Worm (Caenorhabditis elegans) whole organism, L2 larva: Measurements from ENCODE around the gene srbc-77.
A peak's percentile ranks its signal among the peaks of the same experiment; 100 is the strongest.

ENCODE experiments used
- C34F6.9 ChIP-seq: fragments of 150-350 bp; optimal IDR thresholded peaks from 2 replicates; lab custom pipeline; 2014; ENCODE audit warnings: missing biosample characterization, missing genetic modification characterization
- F13H6.1 ChIP-seq: sonication (generic microtip); optimal IDR thresholded peaks from 2 replicates; lab custom pipeline; 2016; ENCODE audit warnings: missing genetic modification characterization, missing compliant biosample characterization
- R02D3.7 ChIP-seq: fragments of 150-350 bp; optimal IDR thresholded peaks from 2 replicates; lab custom pipeline; 2014; ENCODE audit warnings: missing biosample characterization, missing genetic modification characterization
- Y55F3AM.14 ChIP-seq: fragments of 200-800 bp; sonication (Bioruptor generic); optimal IDR thresholded peaks from 2 replicates; lab custom pipeline; 2018; ENCODE audit warnings: mild to moderate bottlenecking, missing genetic modification characterization, missing compliant biosample characterization
- ZK546.5 ChIP-seq: sonication (generic microtip); optimal IDR thresholded peaks from 2 replicates; lab custom pipeline; 2017; ENCODE audit warnings: missing biosample characterization, missing genetic modification characterization
- alr-1 ChIP-seq: fragments of 150-350 bp; optimal IDR thresholded peaks from 2 replicates; lab custom pipeline; 2014; ENCODE audit warnings: missing biosample characterization, missing genetic modification characterization
- aly-2 ChIP-seq: fragments of 150-350 bp; optimal IDR thresholded peaks from 2 replicates; lab custom pipeline; 2014; ENCODE audit warnings: missing biosample characterization, missing genetic modification characterization
- blmp-1 ChIP-seq: sonication (generic microtip); optimal IDR thresholded peaks from 2 replicates; lab custom pipeline; 2017; ENCODE audit warnings: missing genetic modification characterization, mild to moderate bottlenecking, missing compliant biosample characterization, antibody characterized with exemption, moderate library complexity; ENCODE audit not compliant: insufficient read depth
- ceh-16 ChIP-seq: fragments of 150-350 bp; optimal IDR thresholded peaks from 2 replicates; lab custom pipeline; 2014; ENCODE audit warnings: missing biosample characterization, missing genetic modification characterization
- ceh-82 ChIP-seq: fragments of 150-350 bp; optimal IDR thresholded peaks from 2 replicates; lab custom pipeline; 2014; ENCODE audit warnings: missing biosample characterization, missing genetic modification characterization
- crh-2 ChIP-seq: sonication (generic microtip); optimal IDR thresholded peaks from 2 replicates; lab custom pipeline; 2017; ENCODE audit warnings: missing biosample characterization, missing genetic modification characterization
- dmd-4 ChIP-seq: sonication (generic microtip); optimal IDR thresholded peaks from 2 replicates; lab custom pipeline; 2017; ENCODE audit warnings: missing biosample characterization, missing genetic modification characterization
- egl-27 ChIP-seq: sonication (generic microtip); optimal IDR thresholded peaks from 3 replicates; lab custom pipeline; 2017; ENCODE audit warnings: missing biosample characterization, missing genetic modification reagents, missing genetic modification characterization
- elt-1 ChIP-seq: fragments of 150-350 bp; optimal IDR thresholded peaks from 2 replicates; lab custom pipeline; 2014; ENCODE audit warnings: missing biosample characterization, missing genetic modification characterization
- fos-1 ChIP-seq: fragments of 150-350 bp; optimal IDR thresholded peaks from 2 replicates; lab custom pipeline; 2014; ENCODE audit warnings: missing biosample characterization, missing genetic modification characterization
- lin-11 ChIP-seq: fragments of 150-350 bp; sonication (generic microtip); optimal IDR thresholded peaks from 2 replicates; lab custom pipeline; 2014; ENCODE audit warnings: missing biosample characterization, missing genetic modification characterization, inconsistent platforms, mixed read lengths
- lin-39 ChIP-seq: fragments of 150-350 bp; optimal IDR thresholded peaks from 2 replicates; lab custom pipeline; 2014; ENCODE audit warnings: missing biosample characterization, missing genetic modification reagents, missing genetic modification characterization
- lsy-2 ChIP-seq, 2 experiments: fragments of 150-350 bp in 1 of 2; sonication (generic microtip) in 1 of 2; optimal IDR thresholded peaks; 2 replicates each; lab custom pipeline; 2014 to 2017; ENCODE audit warnings: missing biosample characterization in 2 of 2, missing genetic modification characterization in 2 of 2
- mdl-1 ChIP-seq, 2 experiments: fragments of 150-350 bp in 1 of 2; sonication (generic microtip) in 1 of 2; optimal IDR thresholded peaks; 2 replicates each; lab custom pipeline; 2017; ENCODE audit warnings: missing biosample characterization in 2 of 2, missing genetic modification characterization in 2 of 2
- nhr-10 ChIP-seq: sonication (generic microtip); optimal IDR thresholded peaks from 2 replicates; lab custom pipeline; 2017; ENCODE audit warnings: missing biosample characterization, missing genetic modification characterization
- nhr-11 ChIP-seq: fragments of 150-350 bp; optimal IDR thresholded peaks from 2 replicates; lab custom pipeline; 2014; ENCODE audit warnings: missing biosample characterization, missing genetic modification characterization
- nhr-12 ChIP-seq: fragments of 150-350 bp; optimal IDR thresholded peaks from 2 replicates; lab custom pipeline; 2014; ENCODE audit warnings: missing biosample characterization, missing genetic modification characterization
- nhr-21 ChIP-seq: fragments of 150-350 bp; optimal IDR thresholded peaks from 2 replicates; lab custom pipeline; 2014; ENCODE audit warnings: missing biosample characterization, missing genetic modification characterization
- nhr-23 ChIP-seq: fragments of 150-350 bp; optimal IDR thresholded peaks from 2 replicates; lab custom pipeline; 2014; ENCODE audit warnings: missing biosample characterization, missing genetic modification reagents, missing genetic modification characterization
- nhr-6 ChIP-seq: fragments of 150-350 bp; optimal IDR thresholded peaks from 2 replicates; lab custom pipeline; 2014; ENCODE audit warnings: missing biosample characterization, missing genetic modification characterization
- nhr-77 ChIP-seq: fragments of 150-350 bp; optimal IDR thresholded peaks from 2 replicates; lab custom pipeline; 2014; ENCODE audit warnings: missing biosample characterization, missing genetic modification characterization
- skn-1 ChIP-seq: sonication (generic microtip); optimal IDR thresholded peaks from 2 replicates; lab custom pipeline; 2017; ENCODE audit warnings: missing biosample characterization, missing genetic modification characterization
- sma-3 ChIP-seq: sonication (generic microtip); optimal IDR thresholded peaks from 2 replicates; lab custom pipeline; 2016; ENCODE audit warnings: missing genetic modification reagents, missing genetic modification characterization, missing compliant biosample characterization
- sma-9 ChIP-seq, 2 experiments: fragments of 150-350 bp in 1 of 2; sonication (generic microtip) in 1 of 2; optimal IDR thresholded peaks; 2 replicates each; lab custom pipeline; 2014 to 2016; ENCODE audit warnings: missing genetic modification characterization in 2 of 2, mild to moderate bottlenecking in 1 of 2, missing biosample characterization in 1 of 2, missing compliant biosample characterization in 1 of 2, missing genetic modification reagents in 1 of 2, moderate library complexity in 1 of 2
- snpc-4 ChIP-seq: fragments of 150-350 bp; optimal IDR thresholded peaks from 2 replicates; lab custom pipeline; 2014; ENCODE audit warnings: missing biosample characterization, missing genetic modification characterization
- unc-39 ChIP-seq: fragments of 150-350 bp; optimal IDR thresholded peaks from 2 replicates; lab custom pipeline; 2014; ENCODE audit warnings: missing biosample characterization, missing genetic modification characterization
- unc-55 ChIP-seq: fragments of 150-350 bp; sonication (generic microtip); optimal IDR thresholded peaks from 3 replicates; lab custom pipeline; 2014; ENCODE audit warnings: missing biosample characterization, missing genetic modification reagents, missing genetic modification characterization
- unc-62 ChIP-seq: fragments of 150-350 bp; optimal IDR thresholded peaks from 2 replicates; lab custom pipeline; 2014; ENCODE audit warnings: missing biosample characterization, missing genetic modification reagents, missing genetic modification characterization
- ztf-1 ChIP-seq: fragments of 200-800 bp; sonication (Bioruptor generic); conservative IDR thresholded peaks from 2 replicates; pipeline ENCODE4 v1.3.6; 2022; ENCODE audit warnings: missing genetic modification characterization, missing compliant biosample characterization
- ztf-11 ChIP-seq: sonication (generic microtip); optimal IDR thresholded peaks from 2 replicates; lab custom pipeline; 2017; ENCODE audit warnings: missing biosample characterization, missing genetic modification characterization

srbc-77 gene

DNA sequence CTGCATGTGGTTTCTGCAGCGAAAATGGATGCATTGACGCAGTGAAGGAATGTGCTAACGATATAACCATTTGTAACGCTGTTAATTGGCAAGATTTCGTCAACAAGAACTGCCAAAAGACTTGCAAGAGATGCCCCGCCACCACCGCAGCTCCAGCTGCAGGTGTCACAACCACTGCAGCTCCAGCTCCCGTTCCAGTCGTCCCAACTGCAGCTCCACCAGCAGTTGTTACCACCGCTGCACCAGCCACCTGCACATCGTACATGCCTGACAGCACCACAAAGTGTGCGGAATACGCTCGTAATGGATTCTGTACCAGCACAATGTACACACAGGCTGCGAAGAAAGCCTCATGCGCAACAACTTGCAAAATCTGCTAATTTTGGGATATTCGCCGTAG is 17.3 kb upstream of the srbc-77 start:
- TF ChIP-seq nhr-77 (no peak), lsy-2 (tag; optimal IDR thresholded peaks at IDR 0.05; lab: Kevin White, UChicago) (no peak), F13H6.1 (tag; lab: Kevin White, UChicago) (no peak), nhr-12 (tag; lab: Kevin White, UChicago) (no peak), nhr-10 (tag; lab: Kevin White, UChicago) (no peak), lin-11 (no peak), unc-62 (GFP tag; lab: Kevin White, UChicago) (no peak), lin-39 (tag; lab: Kevin White, UChicago) (no peak), ztf-11 (no peak), nhr-21 (tag; lab: Kevin White, UChicago) (no peak), nhr-23 (tag; lab: Kevin White, UChicago) (no peak), ceh-82 (tag; lab: Kevin White, UChicago) (no peak), blmp-1 (tag; lab: Kevin White, UChicago) (no peak)

DNA sequence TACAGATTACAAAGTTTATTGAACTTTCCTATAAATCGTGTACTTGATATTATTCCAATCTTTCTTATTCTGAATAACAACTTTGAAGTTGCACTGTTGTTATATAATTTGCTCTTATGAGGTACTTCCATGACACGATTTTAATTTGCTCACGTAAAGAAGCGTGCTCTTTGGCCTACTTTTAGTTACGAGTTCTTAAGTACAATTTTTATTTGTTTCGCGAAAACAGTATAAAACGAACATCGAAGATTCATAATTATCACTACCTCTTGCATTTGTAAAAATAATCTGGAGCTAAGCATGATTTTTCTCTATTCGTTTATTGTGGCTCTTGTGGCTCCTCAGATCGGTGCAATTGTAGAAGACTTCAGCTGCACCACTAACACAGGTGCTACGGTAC is 16.3 kb upstream of the srbc-77 start, which contains the start of gene F35E8.7:
F35E8.7 (plus strand) TSS at position 301 of the 400 bp plus-strand sequence.
- TF ChIP-seq lin-39 (tag; lab: Kevin White, UChicago) (no peak), nhr-11 (tag; lab: Kevin White, UChicago) (no peak)

DNA sequence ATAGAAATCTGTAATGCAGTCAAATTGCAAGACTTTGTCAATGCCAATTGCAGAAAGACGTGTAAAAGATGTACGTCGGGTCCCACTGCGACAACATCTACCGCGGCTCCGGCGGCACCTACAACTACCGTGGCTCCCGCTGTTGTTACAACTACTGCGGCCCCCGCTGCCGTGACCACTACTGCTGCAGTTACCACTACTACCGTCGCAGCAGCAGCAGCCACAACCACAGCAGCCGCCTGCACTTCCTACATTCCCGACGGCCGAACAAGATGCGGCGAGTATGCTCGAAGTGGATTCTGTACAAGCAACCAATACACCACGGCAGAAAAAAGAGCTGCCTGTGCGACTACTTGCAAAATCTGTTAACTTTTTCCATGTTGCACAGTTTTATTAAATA is 15.2 kb upstream of the srbc-77 start:
- TF ChIP-seq ceh-82 (tag; lab: Kevin White, UChicago) = no peak
- TF ChIP-seq F13H6.1 (tag; lab: Kevin White, UChicago) = no peak
- TF ChIP-seq Y55F3AM.14 = no peak
- no peak for TF ChIP-seq aly-2
- no peak for TF ChIP-seq lin-11

DNA sequence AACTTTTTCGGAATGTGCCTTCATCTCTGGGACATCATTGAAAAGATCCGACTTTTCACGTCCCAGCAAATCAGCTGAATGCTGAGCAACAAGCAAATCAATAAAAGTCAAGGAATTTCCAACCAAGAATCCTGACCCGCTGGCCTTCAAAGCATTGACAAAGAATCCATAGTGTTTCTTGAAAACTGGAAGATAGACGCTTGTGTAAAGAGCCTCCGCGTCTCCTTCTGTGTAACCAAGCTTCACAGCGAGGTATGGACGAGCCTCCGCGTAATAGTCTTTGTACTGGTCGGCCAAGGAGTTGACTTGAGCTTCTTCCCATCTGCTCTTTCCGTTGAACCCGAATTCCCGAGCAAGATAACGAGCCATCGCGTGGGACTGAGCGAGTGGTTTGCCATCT is 14.7 kb upstream of the srbc-77 start:
- TF ChIP-seq R02D3.7 (tag; lab: Kevin White, UChicago) (no peak), unc-62 (GFP tag; lab: Kevin White, UChicago) (no peak), blmp-1 (tag; lab: Kevin White, UChicago) (no peak), sma-9 (GFP tag; optimal IDR thresholded peaks at IDR 0.05; lab: Kevin White, UChicago) (no peak), sma-9 (tag; optimal IDR thresholded peaks at IDR 0.05; lab: Kevin White, UChicago) (no peak), skn-1 (tag; lab: Kevin White, UChicago) (no peak), Y55F3AM.14 (no peak), elt-1 (tag; lab: Kevin White, UChicago) (no peak), sma-3 (GFP tag; lab: Kevin White, UChicago) (no peak), ceh-16 (tag; lab: Kevin White, UChicago) (no peak), nhr-11 (tag; lab: Kevin White, UChicago) (no peak), ZK546.5 (tag; lab: Kevin White, UChicago) (no peak), C34F6.9 (tag; lab: Kevin White, UChicago) (no peak), snpc-4 (tag; lab: Kevin White, UChicago) (no peak), nhr-12 (tag; lab: Kevin White, UChicago) (no peak), F13H6.1 (tag; lab: Kevin White, UChicago) (no peak), aly-2 (no peak), nhr-6 (tag; lab: Kevin White, UChicago) (no peak), ztf-1 (GFP tag; lab: Robert Waterston, UW) (no peak)
- TF ChIP-seq, all 48 proteins: peak for 0

DNA sequence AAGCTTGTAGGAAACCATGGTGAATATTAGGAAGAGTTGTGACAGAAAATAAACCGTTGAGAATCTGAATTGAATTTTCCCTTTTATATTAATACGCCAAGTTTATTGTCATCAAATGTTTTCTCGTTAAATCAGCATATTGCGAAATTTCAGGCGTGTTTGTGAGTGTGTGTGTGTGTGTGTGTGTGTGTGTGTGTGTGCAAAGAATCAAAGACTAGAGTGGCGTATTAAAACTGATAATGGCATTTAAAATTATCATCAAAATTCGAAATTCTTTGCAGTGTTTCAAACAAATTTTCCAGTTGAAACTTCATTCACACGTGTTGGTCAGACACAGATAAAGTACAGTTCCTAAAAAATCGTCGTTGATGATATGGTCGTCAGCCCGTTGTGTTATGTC is 14.1 kb upstream of the srbc-77 start, which contains the start of gene gst-38:
gst-38 (minus strand) TSS at position 152 of the 400 bp plus-strand sequence.
- TF ChIP-seq C34F6.9 (tag; lab: Kevin White, UChicago) = no peak
- peak; percentile 30 for TF ChIP-seq crh-2 (tag; lab: Kevin White, UChicago)
- no peak for TF ChIP-seq snpc-4 (tag; lab: Kevin White, UChicago)
- TF ChIP-seq unc-62 (GFP tag; lab: Kevin White, UChicago) = no peak
- TF ChIP-seq dmd-4 (tag; lab: Kevin White, UChicago) = no peak
- no peak for TF ChIP-seq mdl-1 (tag; optimal IDR thresholded peaks at IDR 0.05; lab: Kevin White, UChicago)
- no peak for TF ChIP-seq skn-1 (tag; lab: Kevin White, UChicago)
- TF ChIP-seq unc-55 (GFP tag; lab: Kevin White, UChicago) = no peak
- no peak for TF ChIP-seq F13H6.1 (tag; lab: Kevin White, UChicago)
- TF ChIP-seq blmp-1 (tag; lab: Kevin White, UChicago) = no peak
- TF ChIP-seq ZK546.5 (tag; lab: Kevin White, UChicago) = no peak
- no peak for TF ChIP-seq nhr-11 (tag; lab: Kevin White, UChicago)
- no peak for TF ChIP-seq R02D3.7 (tag; lab: Kevin White, UChicago)
- TF ChIP-seq lin-39 (tag; lab: Kevin White, UChicago) = no peak
- TF ChIP-seq alr-1 = no peak
- TF ChIP-seq aly-2 = no peak
- peak; percentile 57 for TF ChIP-seq sma-9 (GFP tag; optimal IDR thresholded peaks at IDR 0.05; lab: Kevin White, UChicago)
- no peak for TF ChIP-seq sma-9 (tag; optimal IDR thresholded peaks at IDR 0.05; lab: Kevin White, UChicago)
- no peak for TF ChIP-seq sma-3 (GFP tag; lab: Kevin White, UChicago)
- no peak for TF ChIP-seq egl-27
- peak; percentile 63 for TF ChIP-seq fos-1
- TF ChIP-seq nhr-21 (tag; lab: Kevin White, UChicago) = no peak
- no peak for TF ChIP-seq ceh-82 (tag; lab: Kevin White, UChicago)
- TF ChIP-seq unc-39 (tag; lab: Kevin White, UChicago) = no peak
